Comparison of ENCODE assay signal across 1 fruit fly cellular context in genomic region chr3R:23297132-23297862, dm6.
TF ChIP-seq lines count a peak whose summit lies in the region.

No protein-coding gene starts in this region.

TF ChIP-seq in whole organism, embryonic, 481 proteins besides CTCF, POLR2A, EP300 and RAD21 (continued from another document):
- TF ChIP-seq CG14965 (GFP tag; optimal IDR thresholded peaks at IDR 0.05; lab: Kevin White, UChicago; ENCODE audit: borderline replicate concordance): no peak
- no peak for TF ChIP-seq prd (optimal IDR thresholded peaks at IDR 0.05; lab: Kevin White, UChicago)
- TF ChIP-seq prd (GFP tag; IDR thresholded peaks at IDR 0.05; lab: Robert Waterston, UW): peak; percentile 51; the same call in 2 of the 3 replicates
- TF ChIP-seq CG10267 (tag; optimal IDR thresholded peaks at IDR 0.05; lab: Kevin White, UChicago): peak; percentile 45
- TF ChIP-seq CG30403 (GFP tag; optimal IDR thresholded peaks at IDR 0.05; lab: Kevin White, UChicago): peak; percentile 32
- TF ChIP-seq CG10147 (GFP tag; optimal IDR thresholded peaks at IDR 0.05; lab: Kevin White, UChicago): no peak
- peak; percentile 38 for TF ChIP-seq NfI (GFP tag; optimal IDR thresholded peaks at IDR 0.05; lab: Kevin White, UChicago)
- TF ChIP-seq CG11695 (GFP tag; IDR thresholded peaks at IDR 0.05; lab: Robert Waterston, UW): 0 out of 3 replicates have a peak, but pooled peaks have one; percentile 11
- TF ChIP-seq zfh1 (GFP tag; IDR thresholded peaks at IDR 0.05; lab: Robert Waterston, UW): peak; percentile 68; the same call in 2 of the 3 replicates
- TF ChIP-seq gsb-n (tag; optimal IDR thresholded peaks at IDR 0.05; lab: Kevin White, UChicago): peak; percentile 37
- peak; percentile 56 for TF ChIP-seq CG6765 (GFP tag; optimal IDR thresholded peaks at IDR 0.05; lab: Kevin White, UChicago)
- peak; percentile 20 for TF ChIP-seq Max (GFP tag; optimal IDR thresholded peaks at IDR 0.05; lab: Kevin White, UChicago)
- TF ChIP-seq CG31365 (tag; optimal IDR thresholded peaks at IDR 0.05; lab: Kevin White, UChicago): no peak
- TF ChIP-seq ham (GFP tag; IDR thresholded peaks at IDR 0.05; lab: Robert Waterston, UW): no peak
- TF ChIP-seq unc-4 (GFP tag; IDR thresholded peaks at IDR 0.05; lab: Robert Waterston, UW; ENCODE audit: partially characterized antibody): no peak
- TF ChIP-seq CG8290 (GFP tag; optimal IDR thresholded peaks at IDR 0.05; lab: Kevin White, UChicago): no peak
- TF ChIP-seq CG8290 (tag; optimal IDR thresholded peaks at IDR 0.05; lab: Kevin White, UChicago): no peak
- peak; percentile 38 for TF ChIP-seq Xbp1 (GFP tag; optimal IDR thresholded peaks at IDR 0.05; lab: Kevin White, UChicago)
- no peak for TF ChIP-seq hkb (optimal IDR thresholded peaks at IDR 0.05; lab: Kevin White, UChicago)
- peak; percentile 20; the same call in 1 of the 2 replicates for TF ChIP-seq hkb (GFP tag; IDR thresholded peaks at IDR 0.05; lab: Robert Waterston, UW)
- no peak for TF ChIP-seq Hr78 (GFP tag; optimal IDR thresholded peaks at IDR 0.05; lab: Kevin White, UChicago)
- no peak for TF ChIP-seq Asciz (GFP tag; optimal IDR thresholded peaks at IDR 0.05; lab: Kevin White, UChicago)
- no peak for TF ChIP-seq tll (GFP tag; optimal IDR thresholded peaks at IDR 0.05; lab: Kevin White, UChicago)
